Worm (Caenorhabditis elegans) whole organism, mixed stage, embryonic: ENCODE data around the gene Y38C1AA.19.

ENCODE experiments used
- blmp-1 ChIP-seq: fragments of 150-350 bp; optimal IDR thresholded peaks from 2 replicates; lab custom pipeline; 2014; ENCODE audit warnings: missing biosample characterization, missing genetic modification characterization
- ces-1 ChIP-seq: fragments of 150-350 bp; optimal IDR thresholded peaks from 2 replicates; lab custom pipeline; 2014; ENCODE audit warnings: missing biosample characterization, missing genetic modification reagents, missing genetic modification characterization

DNA sequence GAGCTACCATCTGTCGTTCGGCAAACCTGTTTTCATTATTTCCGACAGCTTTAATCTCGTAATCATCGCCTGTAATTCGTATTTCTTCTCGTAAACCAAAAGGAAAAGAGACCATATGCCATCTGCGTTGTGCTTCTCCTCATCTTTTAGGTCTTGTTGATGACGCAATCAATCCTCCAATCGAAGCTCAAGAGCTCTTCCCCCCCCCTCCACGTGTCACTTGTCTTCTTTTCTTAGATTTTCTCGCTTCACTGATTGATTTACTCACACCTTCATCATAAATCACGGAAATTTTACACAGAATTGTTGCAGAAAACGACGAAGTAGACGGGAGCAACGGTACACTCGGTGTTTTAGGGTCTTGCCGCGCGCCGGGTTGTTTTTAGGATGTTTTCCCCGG lies 18.7 kb downstream of the Y38C1AA.19 start, which contains the start of gene tcl-2:
- TF ChIP-seq blmp-1 (tag; lab: Kevin White, UChicago) (no peak), ces-1 (no peak)
